Fruit fly (Drosophila melanogaster): ENCODE results near the gene CG8958.

The CG8958 gene

dm6 chrX:16082932-16083331 is at the start of gene CG8958:
TSS of gene CG8958 (plus strand) at chrX:16083232.
- TF ChIP-seq D1 (tag; optimal IDR thresholded peaks at IDR 0.05): no peak
- no peak for TF ChIP-seq CG10348 (GFP tag; IDR thresholded peaks at IDR 0.05)
- TF ChIP-seq CG17806 (tag; optimal IDR thresholded peaks at IDR 0.05): no peak
- no peak for TF ChIP-seq CG15710 (tag; optimal IDR thresholded peaks at IDR 0.05)
- TF ChIP-seq Snoo (tag; optimal IDR thresholded peaks at IDR 0.05): no peak
- TF ChIP-seq CG8159 (tag; optimal IDR thresholded peaks at IDR 0.05): no peak
- no peak for TF ChIP-seq CG12605 (GFP tag; IDR thresholded peaks at IDR 0.05)
- TF ChIP-seq EcR (GFP tag; optimal IDR thresholded peaks at IDR 0.05): no peak

dm6 chrX:16062720-16063413 is 20.2 kb upstream of the CG8958 start, which contains the start of gene CG12395:
TSS of gene CG12395 (minus strand) at chrX:16062898.
- TF ChIP-seq EcR (GFP tag; optimal IDR thresholded peaks at IDR 0.05): no peak
- no peak for TF ChIP-seq Ets98B (GFP tag; IDR thresholded peaks at IDR 0.05)
- TF ChIP-seq Pif1A (GFP tag; optimal IDR thresholded peaks at IDR 0.05): no peak
- no peak for TF ChIP-seq CG8159 (tag; optimal IDR thresholded peaks at IDR 0.05)
- no peak for TF ChIP-seq CG10348 (GFP tag; IDR thresholded peaks at IDR 0.05)
- TF ChIP-seq CG9948 (tag; optimal IDR thresholded peaks at IDR 0.05): no peak
- TF ChIP-seq CG13204 (GFP tag; optimal IDR thresholded peaks at IDR 0.05): no peak
- no peak for TF ChIP-seq fd96Ca (GFP tag; IDR thresholded peaks at IDR 0.05)
- TF ChIP-seq D1 (tag; optimal IDR thresholded peaks at IDR 0.05): no peak
- TF ChIP-seq CG8301 (tag; optimal IDR thresholded peaks at IDR 0.05): no peak
- TF ChIP-seq Pif1B (GFP tag; optimal IDR thresholded peaks at IDR 0.05): no peak
- TF ChIP-seq CG34367 (tag; optimal IDR thresholded peaks at IDR 0.05): no peak
- no peak for TF ChIP-seq CG15710 (tag; optimal IDR thresholded peaks at IDR 0.05)
- TF ChIP-seq CG4496 (GFP tag; IDR thresholded peaks at IDR 0.05): no peak

dm6 chrX:16063414-16063938 is 19.6 kb upstream of the CG8958 start, which contains the start of gene dpr18:
TSS of gene dpr18 (plus strand) at chrX:16063738.
- TF ChIP-seq CG15710 (tag; optimal IDR thresholded peaks at IDR 0.05) (no peak), CG17806 (tag; optimal IDR thresholded peaks at IDR 0.05) (no peak), gl (tag; optimal IDR thresholded peaks at IDR 0.05) (no peak), CG8301 (tag; optimal IDR thresholded peaks at IDR 0.05) (no peak), rn (GFP tag; IDR thresholded peaks at IDR 0.05) (no peak), fd96Ca (GFP tag; IDR thresholded peaks at IDR 0.05) (no peak), Ets98B (GFP tag; IDR thresholded peaks at IDR 0.05) (no peak), CG14655 (GFP tag; optimal IDR thresholded peaks at IDR 0.05) (no peak), Snoo (tag; optimal IDR thresholded peaks at IDR 0.05) (no peak), CG12605 (GFP tag; IDR thresholded peaks at IDR 0.05) (no peak), CG9948 (tag; optimal IDR thresholded peaks at IDR 0.05) (no peak), D1 (tag; optimal IDR thresholded peaks at IDR 0.05) (no peak), CG4496 (GFP tag; IDR thresholded peaks at IDR 0.05) (no peak)

- TF ChIP-seq gl (tag; optimal IDR thresholded peaks at IDR 0.05) (peak; percentile 1), CG8301 (tag; optimal IDR thresholded peaks at IDR 0.05) (no peak)
Measured at dm6 chrX:16072193-16072592, 10.8 kb upstream of the CG8958 start.

- TF ChIP-seq CG17806 (tag; optimal IDR thresholded peaks at IDR 0.05) (no peak), CG15710 (tag; optimal IDR thresholded peaks at IDR 0.05) (no peak), D1 (tag; optimal IDR thresholded peaks at IDR 0.05) (no peak), Snoo (tag; optimal IDR thresholded peaks at IDR 0.05) (no peak), CG9948 (tag; optimal IDR thresholded peaks at IDR 0.05) (no peak), rn (GFP tag; IDR thresholded peaks at IDR 0.05) (no peak), CG8159 (tag; optimal IDR thresholded peaks at IDR 0.05) (no peak), Ets98B (GFP tag; IDR thresholded peaks at IDR 0.05) (no peak), CG34367 (tag; optimal IDR thresholded peaks at IDR 0.05) (no peak), CG13204 (GFP tag; optimal IDR thresholded peaks at IDR 0.05) (no peak), Pif1A (GFP tag; optimal IDR thresholded peaks at IDR 0.05) (no peak), CG12605 (GFP tag; IDR thresholded peaks at IDR 0.05) (no peak), EcR (GFP tag; optimal IDR thresholded peaks at IDR 0.05) (no peak), CG4496 (GFP tag; IDR thresholded peaks at IDR 0.05) (no peak), gl (tag; optimal IDR thresholded peaks at IDR 0.05) (no peak), CG14655 (GFP tag; optimal IDR thresholded peaks at IDR 0.05) (no peak), Pif1B (GFP tag; optimal IDR thresholded peaks at IDR 0.05) (no peak), CG32121 (GFP tag; IDR thresholded peaks at IDR 0.05) (no peak), fd96Ca (GFP tag; IDR thresholded peaks at IDR 0.05) (no peak)
Measured at dm6 chrX:16072658-16073374, 10.2 kb upstream of the CG8958 start.

dm6 chrX:16073375-16073982 is 9.6 kb upstream of the CG8958 start, which contains the start of gene Nipsnap:
TSS of gene Nipsnap (minus strand) at chrX:16073568.
- TF ChIP-seq CG17806 (tag; optimal IDR thresholded peaks at IDR 0.05) (no peak), CG10348 (GFP tag; IDR thresholded peaks at IDR 0.05) (no peak), Snoo (tag; optimal IDR thresholded peaks at IDR 0.05) (no peak), CG32121 (GFP tag; IDR thresholded peaks at IDR 0.05) (no peak), gl (tag; optimal IDR thresholded peaks at IDR 0.05) (no peak), CG9948 (tag; optimal IDR thresholded peaks at IDR 0.05) (no peak), Pif1B (GFP tag; optimal IDR thresholded peaks at IDR 0.05) (no peak), CG8159 (tag; optimal IDR thresholded peaks at IDR 0.05) (no peak), CG12605 (GFP tag; IDR thresholded peaks at IDR 0.05) (no peak), fd96Ca (GFP tag; IDR thresholded peaks at IDR 0.05) (no peak), Ets98B (GFP tag; IDR thresholded peaks at IDR 0.05) (no peak), EcR (GFP tag; optimal IDR thresholded peaks at IDR 0.05) (no peak), CG15710 (tag; optimal IDR thresholded peaks at IDR 0.05) (no peak), Pif1A (GFP tag; optimal IDR thresholded peaks at IDR 0.05) (no peak), CG13204 (GFP tag; optimal IDR thresholded peaks at IDR 0.05) (no peak), CG4496 (GFP tag; IDR thresholded peaks at IDR 0.05) (no peak), rn (GFP tag; IDR thresholded peaks at IDR 0.05) (no peak), CG14655 (GFP tag; optimal IDR thresholded peaks at IDR 0.05) (no peak), D1 (tag; optimal IDR thresholded peaks at IDR 0.05) (no peak), CG34367 (tag; optimal IDR thresholded peaks at IDR 0.05) (no peak)

Measured in whole organism, pupa.